Worm (Caenorhabditis elegans): ENCODE data around the gene ZC178.2.

The ZC178.2 gene

ce11 chrV:8662056-8663006, 49.5 kb downstream of the ZC178.2 start (continued):
- no peak for TF ChIP-seq T26A8.4 (GFP tag; IDR thresholded peaks at IDR 0.05)
- TF ChIP-seq dpl-1 (GFP tag; optimal IDR thresholded peaks at IDR 0.05), result no peak
- TF ChIP-seq pha-4 (GFP tag; IDR thresholded peaks at IDR 0.05), result no peak
- TF ChIP-seq pha-4 (tag; optimal IDR thresholded peaks at IDR 0.05), result no peak
- TF ChIP-seq lin-1 (GFP tag; IDR thresholded peaks at IDR 0.05), result no peak
- peak; percentile 53 for TF ChIP-seq mep-1 (tag; optimal IDR thresholded peaks at IDR 0.05)
- no peak for TF ChIP-seq D1046.2 (GFP tag; IDR thresholded peaks at IDR 0.05)
- TF ChIP-seq duxl-1 (tag; optimal IDR thresholded peaks at IDR 0.05; ENCODE audit: poor library complexity), result no peak
- TF ChIP-seq ctbp-1 (GFP tag; IDR thresholded peaks at IDR 0.05), result no peak
- peak; percentile 51 for TF ChIP-seq aha-1 (tag)
- no peak for TF ChIP-seq ceh-20 (GFP tag; IDR thresholded peaks at IDR 0.05)
- TF ChIP-seq attf-4 (tag; optimal IDR thresholded peaks at IDR 0.05), result no peak
- TF ChIP-seq lir-3 (tag; optimal IDR thresholded peaks at IDR 0.05), result no peak
- no peak for TF ChIP-seq zip-11 (GFP tag; IDR thresholded peaks at IDR 0.05)
- TF ChIP-seq zfp-3 (GFP tag; conservative IDR thresholded peaks at IDR 0.05), result no peak
- no peak for TF ChIP-seq nhr-77 (tag; optimal IDR thresholded peaks at IDR 0.05)
- TF ChIP-seq dmd-8 (GFP tag; IDR thresholded peaks at IDR 0.05), result no peak
- peak in 1 of 2 experiments; percentile 70 for TF ChIP-seq unc-62 (GFP tag; optimal IDR thresholded peaks at IDR 0.05 in 1 of 2)
- no peak for TF ChIP-seq unc-62 (tag; optimal IDR thresholded peaks at IDR 0.05)
- no peak for TF ChIP-seq ztf-11 (tag; optimal IDR thresholded peaks at IDR 0.05)
- no peak for TF ChIP-seq lin-15B (tag; optimal IDR thresholded peaks at IDR 0.05)
- no peak for TF ChIP-seq nhr-6 (tag; optimal IDR thresholded peaks at IDR 0.05)
- TF ChIP-seq hmg-1.1 (GFP tag; IDR thresholded peaks at IDR 0.05), result no peak
- no peak for TF ChIP-seq nhr-237 (tag; optimal IDR thresholded peaks at IDR 0.05)
- TF ChIP-seq spr-1 (tag; optimal IDR thresholded peaks at IDR 0.05), result no peak
- TF ChIP-seq zfp-2 (tag; optimal IDR thresholded peaks at IDR 0.05), result no peak
- TF ChIP-seq Y105C5A.15 (GFP tag; IDR thresholded peaks at IDR 0.05), result no peak
- TF ChIP-seq ceh-62 (tag; optimal IDR thresholded peaks at IDR 0.05), result no peak
- no peak for TF ChIP-seq ZK546.5 (tag; optimal IDR thresholded peaks at IDR 0.05)
- no peak for TF ChIP-seq snpc-1.2 (GFP tag; IDR thresholded peaks at IDR 0.05)
- no peak for TF ChIP-seq gei-8 (GFP tag; optimal IDR thresholded peaks at IDR 0.05)
- TF ChIP-seq nhr-102 (tag; optimal IDR thresholded peaks at IDR 0.05), result no peak
- peak in 1 of 2 experiments; percentile 17 for TF ChIP-seq lsy-2 (tag; optimal IDR thresholded peaks at IDR 0.05)
- no peak for TF ChIP-seq spr-3 (GFP tag; optimal IDR thresholded peaks at IDR 0.05)
- TF ChIP-seq nhr-76 (tag; optimal IDR thresholded peaks at IDR 0.05), result no peak
- TF ChIP-seq hif-1 (tag; optimal IDR thresholded peaks at IDR 0.05), result no peak
- TF ChIP-seq lin-38 (GFP tag; IDR thresholded peaks at IDR 0.05), result no peak
- TF ChIP-seq set-16 (GFP tag; IDR thresholded peaks at IDR 0.05), result peak; percentile 74
- peak; percentile 46 for TF ChIP-seq dmd-6 (GFP tag; IDR thresholded peaks at IDR 0.05)
- no peak for TF ChIP-seq F44E2.7 (GFP tag; IDR thresholded peaks at IDR 0.05)
- TF ChIP-seq egl-43 (GFP tag; IDR thresholded peaks at IDR 0.05), result no peak
- TF ChIP-seq lin-13 (GFP tag; optimal IDR thresholded peaks at IDR 0.05), result no peak
- no peak for TF ChIP-seq Y75B8A.6 (GFP tag; IDR thresholded peaks at IDR 0.05)
- TF ChIP-seq ceh-44 (GFP tag; IDR thresholded peaks at IDR 0.05), result no peak
- TF ChIP-seq dmd-9 (GFP tag; IDR thresholded peaks at IDR 0.05), result no peak
- TF ChIP-seq nhr-28 (tag; optimal IDR thresholded peaks at IDR 0.05), result no peak
- no peak for TF ChIP-seq F37D6.2 (tag; optimal IDR thresholded peaks at IDR 0.05)
- TF ChIP-seq daf-8 (GFP tag; IDR thresholded peaks at IDR 0.05), result no peak
- no peak for TF ChIP-seq R02D3.7 (tag; optimal IDR thresholded peaks at IDR 0.05)
- no peak for TF ChIP-seq egl-27 (tag; optimal IDR thresholded peaks at IDR 0.05)
- TF ChIP-seq saeg-2 (GFP tag; IDR thresholded peaks at IDR 0.05), result 0 out of 2 replicates have a peak, but pooled peaks have one; percentile 25
